Fruit fly (Drosophila melanogaster): ENCODE data around the gene Tom70.

DNA sequence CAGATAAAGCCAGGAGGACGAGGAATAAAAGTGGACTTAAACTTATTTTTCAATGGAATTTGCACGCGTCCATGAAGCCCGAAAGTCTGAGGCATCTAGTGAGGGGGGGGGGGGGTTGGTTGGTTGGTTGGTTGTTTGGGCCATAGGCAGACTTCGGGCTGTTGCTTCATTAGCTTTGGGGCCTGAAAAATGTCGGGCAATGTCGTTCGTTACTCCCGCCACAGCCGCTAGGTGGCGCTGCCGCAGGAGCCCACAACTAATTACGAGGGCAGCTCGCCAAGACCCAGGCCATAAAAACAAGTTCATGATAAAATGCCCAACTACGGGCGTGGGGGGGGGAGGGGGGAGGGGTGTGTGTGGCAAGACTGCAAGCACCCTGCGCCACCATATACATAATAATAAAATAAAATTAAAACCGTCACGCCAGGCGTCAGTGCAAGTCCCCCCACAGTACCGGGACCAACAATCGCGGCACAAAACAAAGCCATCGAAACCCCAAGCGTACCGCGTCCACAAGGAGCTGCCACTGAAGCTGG, 39.9 kb upstream of the Tom70 start:
- no peak for TF ChIP-seq psq (GFP tag; optimal IDR thresholded peaks at IDR 0.05)
- no peak for TF ChIP-seq Hr78 (GFP tag; optimal IDR thresholded peaks at IDR 0.05)

Data from whole organism, wandering third instar larva.